Worm (Caenorhabditis elegans) whole organism, L4/young adult: ENCODE data around the gene clec-8.

Experiments used
- W03F9.2 ChIP-seq: fragments of 150-350 bp; optimal IDR thresholded peaks from 2 replicates; lab custom pipeline; 2014; ENCODE audit warnings: missing biosample characterization, missing genetic modification characterization
- dao-5 ChIP-seq: sonication (generic microtip); optimal IDR thresholded peaks from 2 replicates; lab custom pipeline; 2016; ENCODE audit warnings: missing genotype, missing genetic modification characterization, moderate library complexity, missing compliant biosample characterization

DNA sequence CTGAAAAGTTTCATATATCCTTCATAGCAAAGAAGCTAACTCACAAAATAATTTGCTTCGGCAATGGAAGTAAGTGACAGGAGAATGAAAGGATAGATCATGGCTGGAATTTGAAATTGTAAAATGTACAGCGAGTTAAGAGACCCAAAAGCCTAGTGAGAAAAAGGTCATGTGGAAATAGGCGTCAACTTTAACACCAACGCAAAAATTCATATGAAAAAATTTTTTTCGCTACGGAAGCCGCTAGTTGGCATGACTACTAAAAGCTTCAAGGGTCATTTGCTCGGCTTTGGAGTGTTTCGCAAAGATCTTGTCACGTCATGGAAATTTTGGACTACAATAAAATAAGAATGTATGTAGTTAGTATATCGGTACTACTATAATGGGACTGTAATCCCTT lies 7.3 kb downstream of the clec-8 start, which contains the start of gene Y38E10A.1:
- no peak for TF ChIP-seq dao-5
- TF ChIP-seq W03F9.2 (tag; lab: Kevin White, UChicago) = no peak
